Fruit fly (Drosophila melanogaster) whole organism, embryonic: ENCODE measurements around the gene CheA7a.

Experiments
- ATbp ChIP-seq: fragments of 200-800 bp; sonication (Bioruptor generic); optimal IDR thresholded peaks from 2 replicates; lab custom pipeline; 2017; ENCODE audit warnings: missing biosample characterization, mild to moderate bottlenecking, missing genetic modification characterization, missing genetic modification reagents
- Ada2b ChIP-seq: fragments of 200-800 bp; sonication (Bioruptor generic); IDR thresholded peaks from 2 replicates; pipeline ENCODE4 v1.3.6; 2022; ENCODE audit warnings: missing biosample characterization, missing genetic modification characterization
- Atf-2 ChIP-seq: fragments of 200-800 bp; sonication (Bioruptor generic); optimal IDR thresholded peaks from 2 replicates; lab custom pipeline; 2016; ENCODE audit warnings: missing biosample characterization, missing genetic modification characterization
- BtbVII ChIP-seq: fragments of 200-800 bp; sonication (Bioruptor generic); optimal IDR thresholded peaks from 3 replicates; lab custom pipeline; 2017; ENCODE audit warnings: missing biosample characterization, mild to moderate bottlenecking, missing genetic modification characterization
- CG10209 ChIP-seq: fragments of 200-800 bp; sonication (Bioruptor generic); optimal IDR thresholded peaks from 3 replicates; lab custom pipeline; 2017; ENCODE audit warnings: missing biosample characterization, mild to moderate bottlenecking, missing genetic modification characterization, missing genetic modification reagents
- CG12659 ChIP-seq: fragments of 200-800 bp; sonication (Bioruptor generic); optimal IDR thresholded peaks from 3 replicates; lab custom pipeline; 2017; ENCODE audit warnings: mild to moderate bottlenecking, missing biosample characterization, missing genetic modification reagents, missing genetic modification characterization
- CG12744 ChIP-seq: fragments of 200-800 bp; sonication (Bioruptor generic); optimal IDR thresholded peaks from 2 replicates; lab custom pipeline; 2016; ENCODE audit warnings: missing biosample characterization, missing genetic modification characterization
- CG12942 ChIP-seq: fragments of 200-800 bp; sonication (Bioruptor generic); optimal IDR thresholded peaks from 3 replicates; lab custom pipeline; 2016; ENCODE audit warnings: missing biosample characterization, missing genetic modification characterization
- CG13296 ChIP-seq: fragments of 200-800 bp; sonication (Bioruptor generic); optimal IDR thresholded peaks from 3 replicates; lab custom pipeline; 2018; ENCODE audit warnings: missing biosample characterization, mild to moderate bottlenecking, missing genetic modification characterization
- CG1647 ChIP-seq: fragments of 200-800 bp; sonication (Bioruptor generic); optimal IDR thresholded peaks from 3 replicates; lab custom pipeline; 2016; ENCODE audit warnings: missing biosample characterization, missing genetic modification characterization
- CG1792 ChIP-seq: fragments of 200-800 bp; sonication (Bioruptor generic); optimal IDR thresholded peaks from 2 replicates; lab custom pipeline; 2016; ENCODE audit warnings: missing biosample characterization, missing genetic modification characterization
- CG18476 ChIP-seq: fragments of 200-800 bp; sonication (Bioruptor generic); optimal IDR thresholded peaks from 2 replicates; lab custom pipeline; 2016; ENCODE audit warnings: missing biosample characterization, mild to moderate bottlenecking, missing genetic modification characterization
- CG2116 ChIP-seq: fragments of 200-800 bp; sonication (Bioruptor generic); optimal IDR thresholded peaks from 3 replicates; lab custom pipeline; 2018; ENCODE audit warnings: missing biosample characterization, mild to moderate bottlenecking, missing genetic modification characterization
- CG2678 ChIP-seq: fragments of 200-800 bp; sonication (Bioruptor generic); optimal IDR thresholded peaks from 3 replicates; lab custom pipeline; 2019; ENCODE audit warnings: missing biosample characterization, mild to moderate bottlenecking, missing genetic modification characterization, moderate library complexity
- CG30020 ChIP-seq: fragments of 200-800 bp; optimal IDR thresholded peaks from 2 replicates; lab custom pipeline; 2019; ENCODE audit warnings: missing biosample characterization, mild to moderate bottlenecking, missing genetic modification characterization, moderate library complexity
- CG3163 ChIP-seq: fragments of 200-800 bp; sonication (Bioruptor generic); optimal IDR thresholded peaks from 3 replicates; lab custom pipeline; 2016; ENCODE audit warnings: missing biosample characterization, missing genetic modification characterization
- CG6175 ChIP-seq: fragments of 200-800 bp; sonication (Bioruptor generic); IDR thresholded peaks from 3 replicates; pipeline ENCODE4 v1.3.6; 2022; ENCODE audit warnings: missing biosample characterization, missing genetic modification characterization
- CG8359 ChIP-seq: fragments of 200-800 bp; sonication (Bioruptor generic); optimal IDR thresholded peaks from 2 replicates; lab custom pipeline; 2017; ENCODE audit warnings: missing biosample characterization, mild to moderate bottlenecking, missing genetic modification characterization, borderline replicate concordance
- Chrac-16 ChIP-seq: fragments of 200-800 bp; sonication (Bioruptor generic); optimal IDR thresholded peaks from 3 replicates; lab custom pipeline; 2016; ENCODE audit warnings: missing biosample characterization, missing genetic modification characterization
- CrebB ChIP-seq: fragments of 200-800 bp; sonication (Bioruptor generic); optimal IDR thresholded peaks from 3 replicates; lab custom pipeline; 2018; ENCODE audit warnings: missing biosample characterization, mild to moderate bottlenecking, missing genetic modification characterization
- Dip3 ChIP-seq: fragments of 200-800 bp; sonication (Bioruptor generic); optimal IDR thresholded peaks from 3 replicates; lab custom pipeline; 2016; ENCODE audit warnings: missing biosample characterization, missing genetic modification characterization
- Ets65A ChIP-seq: fragments of 200-800 bp; sonication (Bioruptor generic); peaks from one replicate; lab custom pipeline; 2016; ENCODE audit warnings: missing biosample characterization, missing genetic modification characterization
- H2.0 ChIP-seq: fragments of 200-800 bp; sonication (Bioruptor generic); IDR thresholded peaks from 2 replicates; pipeline ENCODE4 v1.3.6; 2022; ENCODE audit warnings: missing biosample characterization, missing genetic modification characterization
- HHEX ChIP-seq: fragments of 200-800 bp; sonication (Bioruptor generic); optimal IDR thresholded peaks from 3 replicates; lab custom pipeline; 2017; ENCODE audit warnings: missing biosample characterization, mild to moderate bottlenecking, missing genetic modification characterization, missing genetic modification reagents
- HmgD ChIP-seq: fragments of 200-800 bp; sonication (Bioruptor generic); optimal IDR thresholded peaks from 3 replicates; lab custom pipeline; 2016; ENCODE audit warnings: missing biosample characterization, missing genetic modification characterization
- Lpt ChIP-seq: fragments of >200 bp; optimal IDR thresholded peaks from 2 replicates; lab custom pipeline; 2018; ENCODE audit warnings: missing biosample characterization, missing genetic modification characterization
- Mad ChIP-seq: fragments of 200-800 bp; sonication (Bioruptor generic); optimal IDR thresholded peaks from 2 replicates; lab custom pipeline; 2016; ENCODE audit warnings: missing biosample characterization, missing genetic modification characterization
- Med ChIP-seq: fragments of 200-800 bp; sonication (Bioruptor generic); peaks from one replicate; lab custom pipeline; 2016; ENCODE audit warnings: missing biosample characterization, missing genetic modification characterization, mild to moderate bottlenecking, inconsistent platforms, moderate library complexity
- Mrtf ChIP-seq: fragments of 200-800 bp; sonication (Bioruptor generic); IDR thresholded peaks from 3 replicates; pipeline ENCODE4 v1.3.6; 2022; ENCODE audit warnings: missing biosample characterization, missing genetic modification characterization
- NC2α ChIP-seq: fragments of 200-800 bp; sonication (Bioruptor generic); optimal IDR thresholded peaks from 2 replicates; lab custom pipeline; 2016; ENCODE audit warnings: missing biosample characterization, missing genetic modification characterization
- Neu2 ChIP-seq: fragments of 200-800 bp; sonication (Bioruptor generic); optimal IDR thresholded peaks from 3 replicates; lab custom pipeline; 2016; ENCODE audit warnings: missing biosample characterization, missing genetic modification characterization, borderline replicate concordance
- Pdp1 ChIP-seq, 2 experiments: fragments of 200-800 bp; sonication (Bioruptor generic); optimal IDR thresholded peaks; 3 replicates each; lab custom pipeline; 2016; ENCODE audit warnings: missing biosample characterization in 2 of 2, missing genetic modification characterization in 2 of 2, mild to moderate bottlenecking in 1 of 2, moderate library complexity in 1 of 2
- Vsx1 ChIP-seq: fragments of 200-800 bp; sonication (Bioruptor generic); optimal IDR thresholded peaks from 2 replicates; lab custom pipeline; 2017; ENCODE audit warnings: missing biosample characterization, mild to moderate bottlenecking, missing genetic modification characterization, missing genetic modification reagents
- ac ChIP-seq: fragments of 200-800 bp; sonication (Bioruptor generic); optimal IDR thresholded peaks from 3 replicates; lab custom pipeline; 2017; ENCODE audit warnings: missing biosample characterization, mild to moderate bottlenecking, missing genetic modification characterization
- croc ChIP-seq: fragments of 200-800 bp; sonication (Bioruptor generic); conservative IDR thresholded peaks from 3 replicates; pipeline ENCODE4 v1.3.6; 2022; ENCODE audit warnings: missing biosample characterization, missing genetic modification characterization
- da ChIP-seq: fragments of 200-800 bp; sonication (Bioruptor generic); optimal IDR thresholded peaks from 2 replicates; lab custom pipeline; 2016; ENCODE audit warnings: missing biosample characterization, missing genetic modification characterization
- dati ChIP-seq: fragments of 200-800 bp; sonication (Bioruptor generic); IDR thresholded peaks from 2 replicates; pipeline ENCODE4 v1.3.6; 2022; ENCODE audit warnings: missing biosample characterization, missing genetic modification characterization
- dm ChIP-seq: fragments of 200-800 bp; sonication (Bioruptor generic); optimal IDR thresholded peaks from 3 replicates; lab custom pipeline; 2016; ENCODE audit warnings: missing biosample characterization, missing genetic modification characterization
- dmrt99B ChIP-seq: fragments of 200-800 bp; sonication (Bioruptor generic); optimal IDR thresholded peaks from 2 replicates; lab custom pipeline; 2018; ENCODE audit warnings: missing biosample characterization, mild to moderate bottlenecking, missing genetic modification characterization, moderate library complexity
- eve ChIP-seq, 2 experiments: fragments of >200 bp; optimal IDR thresholded peaks; 2 replicates each; lab custom pipeline; 2017; ENCODE audit warnings: missing biosample characterization in 2 of 2, missing genetic modification characterization in 2 of 2
- fd3F ChIP-seq: fragments of 200-800 bp; sonication (Bioruptor generic); optimal IDR thresholded peaks from 2 replicates; lab custom pipeline; 2018; ENCODE audit warnings: missing biosample characterization, mild to moderate bottlenecking, missing genetic modification characterization, moderate library complexity
- gcm ChIP-seq: fragments of 200-800 bp; sonication (Bioruptor generic); optimal IDR thresholded peaks from 2 replicates; lab custom pipeline; 2019; ENCODE audit warnings: missing biosample characterization, mild to moderate bottlenecking, missing genetic modification characterization, moderate library complexity
- onecut ChIP-seq: fragments of 200-800 bp; sonication (Bioruptor generic); IDR thresholded peaks from 2 replicates; pipeline ENCODE4 v1.3.6; 2022; ENCODE audit warnings: missing biosample characterization, missing genetic modification characterization
- phol ChIP-seq: fragments of 200-800 bp; sonication (Bioruptor generic); optimal IDR thresholded peaks from 3 replicates; lab custom pipeline; 2018; ENCODE audit warnings: missing biosample characterization, mild to moderate bottlenecking, missing genetic modification characterization, moderate library complexity
- salm ChIP-seq: fragments of 200-800 bp; sonication (Bioruptor generic); optimal IDR thresholded peaks from 2 replicates; lab custom pipeline; 2018; ENCODE audit warnings: missing biosample characterization, mild to moderate bottlenecking, missing genetic modification characterization
- slbo ChIP-seq: fragments of 200-800 bp; sonication (Bioruptor generic); IDR thresholded peaks from 2 replicates; pipeline ENCODE4 v1.3.6; 2022; ENCODE audit warnings: missing biosample characterization, missing genetic modification characterization
- sob ChIP-seq: fragments of 200-800 bp; sonication (Bioruptor generic); IDR thresholded peaks from 2 replicates; pipeline ENCODE4 v1.3.6; 2022; ENCODE audit warnings: missing biosample characterization, missing genetic modification characterization
- stwl ChIP-seq: fragments of 200-800 bp; sonication (Bioruptor generic); optimal IDR thresholded peaks from 3 replicates; lab custom pipeline; 2018; ENCODE audit warnings: missing biosample characterization, mild to moderate bottlenecking, missing genetic modification characterization, moderate library complexity
- twi ChIP-seq: fragments of 200-800 bp; optimal IDR thresholded peaks from 2 replicates; lab custom pipeline; 2019; ENCODE audit warnings: missing biosample characterization, mild to moderate bottlenecking, missing genetic modification characterization, moderate library complexity
- zfh1 ChIP-seq: fragments of 200-800 bp; sonication (Bioruptor generic); IDR thresholded peaks from 3 replicates; pipeline ENCODE4 v1.3.6; 2022; ENCODE audit warnings: missing biosample characterization, missing genetic modification characterization
- zfh2 ChIP-seq: fragments of 200-800 bp; sonication (Bioruptor generic); optimal IDR thresholded peaks from 2 replicates; lab custom pipeline; 2016; ENCODE audit warnings: missing biosample characterization, missing genetic modification characterization

CheA7a gene

dm6 chrX:7332493-7332892, 45.4 kb upstream of the CheA7a start (continued):
- peak; percentile 54 for TF ChIP-seq CG12659 (GFP tag; lab: Kevin White, UChicago)
- TF ChIP-seq stwl (tag; lab: Kevin White, UChicago) = no peak
- TF ChIP-seq zfh1 (GFP tag; lab: Robert Waterston, UW) = 0 out of 3 replicates have a peak, but pooled peaks have one; percentile 12
- peak; percentile 67 for TF ChIP-seq HHEX (GFP tag; lab: Kevin White, UChicago)
- peak; percentile 74 for TF ChIP-seq CG2678
- TF ChIP-seq CG8359 (GFP tag; lab: Kevin White, UChicago) = peak; percentile 14
- TF ChIP-seq NC2α (GFP tag; lab: Kevin White, UChicago) = no peak
- peak; percentile 53 for TF ChIP-seq CG1647 (GFP tag; lab: Kevin White, UChicago)
- TF ChIP-seq da (GFP tag; lab: Kevin White, UChicago) = no peak
- TF ChIP-seq Dip3 (GFP tag; lab: Kevin White, UChicago) = peak; percentile 51
- TF ChIP-seq fd3F (GFP tag; lab: Kevin White, UChicago) = peak; percentile 55
- TF ChIP-seq CG1792 = peak; percentile 35
- no peak for TF ChIP-seq ac (GFP tag; lab: Kevin White, UChicago)
- TF ChIP-seq CG30020 (tag; lab: Kevin White, UChicago) = no peak
- TF ChIP-seq Ets65A (GFP tag; lab: Kevin White, UChicago) = peak; percentile 93
- peak in 1 of 2 experiments; percentile 63 for TF ChIP-seq eve (GFP tag; optimal IDR thresholded peaks at IDR 0.05; lab: Kevin White, UChicago)
- TF ChIP-seq CG6175 (GFP tag; lab: Robert Waterston, UW) = peak; percentile 73; the same call in 2 of the 3 replicates
- peak; percentile 36 for TF ChIP-seq Chrac-16 (GFP tag; lab: Kevin White, UChicago)
- TF ChIP-seq HmgD (GFP tag; lab: Kevin White, UChicago) = peak; percentile 33
- TF ChIP-seq sob (GFP tag; lab: Robert Waterston, UW) = peak; percentile 62
- TF ChIP-seq dmrt99B (tag; lab: Kevin White, UChicago) = peak; percentile 51
- peak; percentile 96 for TF ChIP-seq Med
- TF ChIP-seq gcm = no peak
- TF ChIP-seq zfh2 (GFP tag; lab: Kevin White, UChicago) = peak; percentile 43
- TF ChIP-seq Vsx1 (GFP tag; lab: Kevin White, UChicago) = peak; percentile 4
- TF ChIP-seq Mrtf (GFP tag; lab: Robert Waterston, UW) = peak; percentile 54; the same call in 2 of the 3 replicates
- TF ChIP-seq onecut (GFP tag; lab: Robert Waterston, UW) = no peak
- TF ChIP-seq twi (tag; lab: Kevin White, UChicago) = no peak
- peak; percentile 41 for TF ChIP-seq salm (tag; lab: Kevin White, UChicago)
- peak; percentile 43 for TF ChIP-seq dm (GFP tag; lab: Kevin White, UChicago)
- TF ChIP-seq CrebB (tag; lab: Kevin White, UChicago) = peak; percentile 13
- no peak for TF ChIP-seq Neu2 (GFP tag; lab: Kevin White, UChicago)
- TF ChIP-seq CG12744 = peak; percentile 74
- TF ChIP-seq croc (GFP tag; lab: Robert Waterston, UW) = no peak
- TF ChIP-seq dati (GFP tag; lab: Robert Waterston, UW) = no peak
- peak; percentile 42 for TF ChIP-seq Mad (GFP tag; lab: Kevin White, UChicago)
- TF ChIP-seq Atf-2 (GFP tag; lab: Kevin White, UChicago) = peak; percentile 55
- peak; percentile 55 for TF ChIP-seq CG13296 (GFP tag; lab: Kevin White, UChicago)
- TF ChIP-seq Ada2b (GFP tag; lab: Robert Waterston, UW) = peak; percentile 73
- peak; percentile 42 for TF ChIP-seq phol
- peak; percentile 16 for TF ChIP-seq CG18476 (GFP tag; lab: Kevin White, UChicago)
- TF ChIP-seq CG2116 (GFP tag; lab: Kevin White, UChicago) = peak; percentile 12
- peak; percentile 29 for TF ChIP-seq ATbp (GFP tag; lab: Kevin White, UChicago)
- TF ChIP-seq CG10209 (GFP tag; lab: Kevin White, UChicago) = peak; percentile 57
- peak; percentile 63 for TF ChIP-seq BtbVII
- peak; percentile 54 to 67 for TF ChIP-seq Pdp1 (GFP tag; optimal IDR thresholded peaks at IDR 0.05; lab: Kevin White, UChicago)
- TF ChIP-seq slbo = peak; percentile 87
- no peak for TF ChIP-seq Lpt (GFP tag; lab: Kevin White, UChicago)
- TF ChIP-seq CG3163 (GFP tag; lab: Kevin White, UChicago) = peak; percentile 35
- peak; percentile 31 for TF ChIP-seq CG12942 (GFP tag; lab: Kevin White, UChicago)
- TF ChIP-seq H2.0 (GFP tag; lab: Robert Waterston, UW) = peak; percentile 62
